Fruit fly (Drosophila melanogaster) whole organism: ENCODE data around the gene Tsp2A.

Experiments used
- CG8478 ChIP-seq: fragments of >200 bp; optimal IDR thresholded peaks from 2 replicates; lab custom pipeline; 2018; ENCODE audit warnings: inconsistent platforms
- EcR ChIP-seq, 2 experiments: fragments of >200 bp; optimal IDR thresholded peaks; 2 replicates each; lab custom pipeline; 2017; ENCODE audit warnings: missing biosample characterization in 2 of 2, missing genetic modification characterization in 2 of 2, missing genetic modification reagents in 2 of 2
- pan ChIP-seq: fragments of >200 bp; optimal IDR thresholded peaks from 2 replicates; lab custom pipeline; 2017
- psq ChIP-seq: fragments of >200 bp; optimal IDR thresholded peaks from 2 replicates; lab custom pipeline; 2017

DNA sequence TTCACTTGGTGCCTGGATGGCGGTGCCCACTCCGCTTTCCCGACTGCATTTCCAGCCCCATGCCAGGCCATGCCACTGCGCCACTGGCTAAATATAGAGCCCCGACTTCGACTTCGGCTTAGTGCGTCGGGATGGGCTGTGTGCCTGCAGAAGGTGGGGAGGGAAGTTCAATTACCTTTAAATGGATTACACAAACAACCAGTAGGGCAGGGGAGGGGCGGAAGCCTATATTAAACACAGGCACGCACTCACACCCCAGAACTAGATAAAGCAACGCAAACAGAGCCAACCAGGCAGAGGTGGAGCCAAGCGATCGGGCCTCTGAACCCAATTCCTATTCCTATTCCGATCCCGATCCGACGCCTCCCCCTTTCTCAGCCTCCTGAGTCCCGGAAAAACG, 36.1 kb downstream of the Tsp2A start:
- TF ChIP-seq CG8478 (lab: Kevin White, UChicago), result no peak
- no peak for TF ChIP-seq psq
- TF ChIP-seq EcR (GFP tag; optimal IDR thresholded peaks at IDR 0.05; lab: Kevin White, UChicago), result no peak
- no peak for TF ChIP-seq pan
